Fruit fly (Drosophila melanogaster): Measurements from ENCODE around the gene CG18558.

CG18558 gene

DNA sequence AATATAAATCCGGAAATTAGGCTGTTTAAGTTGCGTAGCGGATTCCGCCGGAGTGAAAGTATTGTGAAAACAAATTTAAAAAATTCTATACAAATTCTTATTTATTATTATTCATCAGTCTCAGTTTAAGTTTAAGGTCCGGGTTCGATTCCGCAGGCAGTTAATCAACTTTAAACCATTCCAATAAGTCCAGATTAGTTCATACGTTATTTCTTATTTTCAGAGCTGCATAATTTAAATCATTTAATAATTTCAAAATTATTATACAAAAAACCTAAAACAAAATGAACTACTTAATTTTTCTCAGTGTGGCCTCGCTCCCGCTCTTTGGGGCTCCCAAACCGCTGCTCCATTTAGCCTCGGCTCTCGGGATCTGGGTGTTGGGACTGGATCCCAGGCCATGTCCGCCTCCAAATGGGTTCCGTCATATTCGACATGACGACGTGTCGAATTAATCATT, 13.9 kb downstream of the CG18558 start (continued):
- TF ChIP-seq sqz (GFP tag; optimal IDR thresholded peaks at IDR 0.05) (peak; percentile 74), eve (GFP tag; optimal IDR thresholded peaks at IDR 0.05) (peak in 1 of 2 experiments; percentile 97), CG17912 (GFP tag; optimal IDR thresholded peaks at IDR 0.05) (no peak), CG34422 (GFP tag; IDR thresholded peaks at IDR 0.05) (peak; percentile 69; the same call in 2 of the 3 replicates), HLH54F (GFP tag; optimal IDR thresholded peaks at IDR 0.05) (peak; percentile 50), CG7745 (tag; optimal IDR thresholded peaks at IDR 0.05) (no peak), CG7839 (tag; optimal IDR thresholded peaks at IDR 0.05) (peak; percentile 94), insv (GFP tag; optimal IDR thresholded peaks at IDR 0.05) (peak in 1 of 2 experiments; percentile 59), sens (GFP tag) (peak; percentile 96), dimm (GFP tag; IDR thresholded peaks at IDR 0.05) (no peak), Dref (GFP tag; IDR thresholded peaks at IDR 0.05) (no peak), Ets65A (GFP tag) (peak; percentile 76), gce (GFP tag; IDR thresholded peaks at IDR 0.05) (peak; percentile 27; the same call in 1 of the 3 replicates), CG11695 (GFP tag; IDR thresholded peaks at IDR 0.05) (peak; percentile 88), ewg (GFP tag; optimal IDR thresholded peaks at IDR 0.05) (peak; percentile 77), NK7.1 (GFP tag; optimal IDR thresholded peaks at IDR 0.05) (peak; percentile 5), corto (GFP tag; optimal IDR thresholded peaks at IDR 0.05) (peak; percentile 68), CG5245 (GFP tag; optimal IDR thresholded peaks at IDR 0.05) (peak; percentile 73), B-H2 (GFP tag; optimal IDR thresholded peaks at IDR 0.05) (no peak), Pdp1 (GFP tag; optimal IDR thresholded peaks at IDR 0.05) (peak; percentile 65 to 74), crp (GFP tag; optimal IDR thresholded peaks at IDR 0.05) (peak in 1 of 2 experiments; percentile 48), p53 (GFP tag; optimal IDR thresholded peaks at IDR 0.05) (no peak), CG14860 (GFP tag; IDR thresholded peaks at IDR 0.05; ENCODE audit: partially characterized antibody) (no peak), fd96Cb (tag; optimal IDR thresholded peaks at IDR 0.05) (peak; percentile 89), CG13287 (GFP tag; IDR thresholded peaks at IDR 0.05; ENCODE audit: partially characterized antibody) (no peak), pita (GFP tag; optimal IDR thresholded peaks at IDR 0.05) (no peak), crc (GFP tag; optimal IDR thresholded peaks at IDR 0.05) (no peak), kah (GFP tag; optimal IDR thresholded peaks at IDR 0.05) (peak; percentile 71), sr (GFP tag; IDR thresholded peaks at IDR 0.05) (no peak), dpn (GFP tag; optimal IDR thresholded peaks at IDR 0.05) (peak; percentile 70 to 79), trh (GFP tag; optimal IDR thresholded peaks at IDR 0.05) (peak; percentile 73), Sox100B (GFP tag; optimal IDR thresholded peaks at IDR 0.05) (peak; percentile 97), CG14050 (GFP tag; IDR thresholded peaks at IDR 0.05) (peak; percentile 57; the same call in 2 of the 3 replicates), CG6765 (GFP tag; optimal IDR thresholded peaks at IDR 0.05) (peak; percentile 87), hth (optimal IDR thresholded peaks at IDR 0.05) (no peak), pfk (GFP tag; optimal IDR thresholded peaks at IDR 0.05) (no peak), abd-A (tag; optimal IDR thresholded peaks at IDR 0.05) (no peak), CG18011 (GFP tag; optimal IDR thresholded peaks at IDR 0.05) (peak; percentile 53), Mes4 (GFP tag; optimal IDR thresholded peaks at IDR 0.05) (no peak), lab (GFP tag; optimal IDR thresholded peaks at IDR 0.05) (peak; percentile 86), CG13894 (tag; optimal IDR thresholded peaks at IDR 0.05) (peak; percentile 8), zfh2 (GFP tag; optimal IDR thresholded peaks at IDR 0.05) (peak; percentile 52), CG32767 (GFP tag; IDR thresholded peaks at IDR 0.05) (peak; percentile 76; the same call in 1 of the 2 replicates), inv (GFP tag; IDR thresholded peaks at IDR 0.05; ENCODE audit: partially characterized antibody) (no peak), CG11696 (GFP tag; IDR thresholded peaks at IDR 0.05) (peak; percentile 25; the same call in 1 of the 2 replicates), Sox102F (GFP tag; optimal IDR thresholded peaks at IDR 0.05) (peak; percentile 88), CG13624 (GFP tag; optimal IDR thresholded peaks at IDR 0.05) (peak; percentile 60), CG14965 (GFP tag; optimal IDR thresholded peaks at IDR 0.05; ENCODE audit: borderline replicate concordance) (no peak), CG17186 (GFP tag; optimal IDR thresholded peaks at IDR 0.05) (peak; percentile 25), da (GFP tag; optimal IDR thresholded peaks at IDR 0.05) (no peak)
